Fruit fly (Drosophila melanogaster) whole organism, pupa: ENCODE data around the gene Vajk1.

ENCODE experiments used
- CG10348 ChIP-seq: fragments of 200-800 bp; sonication (Bioruptor generic); IDR thresholded peaks from 2 replicates; pipeline ENCODE4 v1.3.6; 2022; ENCODE audit warnings: missing biosample characterization, missing genetic modification characterization
- CG12605 ChIP-seq: fragments of 200-800 bp; sonication (Bioruptor generic); IDR thresholded peaks from 2 replicates; pipeline ENCODE4 v1.3.6; 2022; ENCODE audit warnings: missing biosample characterization, missing genetic modification characterization
- CG13204 ChIP-seq: fragments of 200-800 bp; sonication (Bioruptor generic); optimal IDR thresholded peaks from 2 replicates; lab custom pipeline; 2018; ENCODE audit warnings: missing biosample characterization, mild to moderate bottlenecking, missing genetic modification characterization, moderate library complexity
- CG14655 ChIP-seq: fragments of 200-800 bp; sonication (Bioruptor generic); optimal IDR thresholded peaks from 3 replicates; lab custom pipeline; 2017; ENCODE audit warnings: mild to moderate bottlenecking, missing biosample characterization, missing genetic modification reagents, missing genetic modification characterization
- CG15710 ChIP-seq: fragments of 200-800 bp; sonication (Bioruptor generic); optimal IDR thresholded peaks from 2 replicates; lab custom pipeline; 2018; ENCODE audit warnings: missing biosample characterization, mild to moderate bottlenecking, missing genetic modification characterization, moderate library complexity
- CG17806 ChIP-seq: fragments of 200-800 bp; sonication (Bioruptor generic); optimal IDR thresholded peaks from 2 replicates; lab custom pipeline; 2018; ENCODE audit warnings: missing biosample characterization, mild to moderate bottlenecking, missing genetic modification characterization, moderate library complexity
- CG32121 ChIP-seq: fragments of 200-800 bp; sonication (Bioruptor generic); IDR thresholded peaks from 2 replicates; pipeline ENCODE4 v1.3.6; 2022; ENCODE audit warnings: missing biosample characterization, missing genetic modification characterization
- CG34367 ChIP-seq: fragments of 200-800 bp; sonication (Bioruptor generic); optimal IDR thresholded peaks from 2 replicates; lab custom pipeline; 2018; ENCODE audit warnings: missing biosample characterization, mild to moderate bottlenecking, missing genetic modification characterization
- CG4496 ChIP-seq: fragments of 200-800 bp; sonication (Bioruptor generic); IDR thresholded peaks from 3 replicates; pipeline ENCODE4 v1.3.6; 2022; ENCODE audit warnings: missing biosample characterization, missing genetic modification characterization
- CG8159 ChIP-seq: fragments of 200-800 bp; sonication (Bioruptor generic); optimal IDR thresholded peaks from 3 replicates; lab custom pipeline; 2018; ENCODE audit warnings: missing biosample characterization, mild to moderate bottlenecking, missing genetic modification characterization, moderate library complexity
- CG8301 ChIP-seq: fragments of 200-800 bp; sonication (Bioruptor generic); optimal IDR thresholded peaks from 2 replicates; lab custom pipeline; 2018; ENCODE audit warnings: missing biosample characterization, mild to moderate bottlenecking, missing genetic modification characterization
- CG9948 ChIP-seq: fragments of 200-800 bp; sonication (Bioruptor generic); optimal IDR thresholded peaks from 2 replicates; lab custom pipeline; 2018; ENCODE audit warnings: missing biosample characterization, mild to moderate bottlenecking, missing genetic modification characterization, moderate library complexity
- D1 ChIP-seq: fragments of 200-800 bp; sonication (Bioruptor generic); optimal IDR thresholded peaks from 2 replicates; lab custom pipeline; 2018; ENCODE audit warnings: missing biosample characterization, mild to moderate bottlenecking, missing genetic modification characterization, moderate library complexity
- EcR ChIP-seq: fragments of 200-800 bp; sonication (Bioruptor generic); optimal IDR thresholded peaks from 3 replicates; lab custom pipeline; 2019; ENCODE audit warnings: missing biosample characterization, missing genetic modification characterization, mild to moderate bottlenecking, moderate library complexity, missing genetic modification reagents
- Ets98B ChIP-seq: fragments of 200-800 bp; sonication (Bioruptor generic); IDR thresholded peaks from 2 replicates; pipeline ENCODE4 v1.3.6; 2022; ENCODE audit warnings: missing biosample characterization, missing genetic modification characterization
- Pif1A ChIP-seq: fragments of 200-800 bp; sonication (Bioruptor generic); optimal IDR thresholded peaks from 3 replicates; lab custom pipeline; 2016; ENCODE audit warnings: missing biosample characterization, missing genetic modification characterization
- Pif1B ChIP-seq: fragments of 200-800 bp; sonication (Bioruptor generic); optimal IDR thresholded peaks from 3 replicates; lab custom pipeline; 2016; ENCODE audit warnings: missing biosample characterization, missing genetic modification characterization
- Snoo ChIP-seq: fragments of 200-800 bp; sonication (Bioruptor generic); optimal IDR thresholded peaks from 3 replicates; lab custom pipeline; 2017; ENCODE audit warnings: missing biosample characterization, mild to moderate bottlenecking, missing genetic modification characterization, inconsistent platforms
- fd96Ca ChIP-seq: fragments of 200-800 bp; sonication (Bioruptor generic); IDR thresholded peaks from 3 replicates; pipeline ENCODE4 v1.3.6; 2022; ENCODE audit warnings: missing biosample characterization, missing genetic modification characterization
- gl ChIP-seq: fragments of 200-800 bp; sonication (Bioruptor generic); optimal IDR thresholded peaks from 2 replicates; lab custom pipeline; 2018; ENCODE audit warnings: missing biosample characterization, mild to moderate bottlenecking, missing genetic modification characterization
- rn ChIP-seq: fragments of 200-800 bp; sonication (Bioruptor generic); IDR thresholded peaks from 2 replicates; pipeline ENCODE4 v1.3.6; 2022; ENCODE audit warnings: missing biosample characterization, missing genetic modification characterization

Vajk1 gene

dm6 chr2L:13923453-13923852 is at the start of gene Vajk1:
TSS of gene Vajk1 (minus strand) at chr2L:13923553.
- TF ChIP-seq fd96Ca: no peak
- TF ChIP-seq CG13204 (GFP tag; lab: Kevin White, UChicago): peak; percentile 67
- TF ChIP-seq, all 21 proteins: peak for 1

dm6 chr2L:13972847-13973246 is 49.5 kb upstream of the Vajk1 start, which contains the start of gene He:
TSS of gene He (minus strand) at chr2L:13972947.
- no peak for TF ChIP-seq Pif1A (GFP tag; lab: Kevin White, UChicago)
- no peak for TF ChIP-seq CG8301 (tag; lab: Kevin White, UChicago)
- no peak for TF ChIP-seq CG4496
- TF ChIP-seq CG9948 (tag; lab: Kevin White, UChicago): no peak
- TF ChIP-seq Pif1B (GFP tag; lab: Kevin White, UChicago): no peak
- no peak for TF ChIP-seq Snoo (tag; lab: Kevin White, UChicago)
- no peak for TF ChIP-seq D1 (tag; lab: Kevin White, UChicago)
- TF ChIP-seq rn (GFP tag; lab: Robert Waterston, UW): no peak
- TF ChIP-seq CG8159 (tag; lab: Kevin White, UChicago): no peak
- no peak for TF ChIP-seq CG17806
- TF ChIP-seq EcR (GFP tag; lab: Kevin White, UChicago): no peak
- no peak for TF ChIP-seq CG14655
- TF ChIP-seq CG32121 (GFP tag; lab: Robert Waterston, UW): no peak
- TF ChIP-seq CG13204 (GFP tag; lab: Kevin White, UChicago): no peak
- no peak for TF ChIP-seq fd96Ca
- no peak for TF ChIP-seq CG34367 (tag; lab: Kevin White, UChicago)

dm6 chr2L:13969876-13970275 is 46.5 kb upstream of the Vajk1 start, which contains the start of the genes NimB4 and NimB5:
TSS of gene NimB4 (minus strand) at chr2L:13969976.
TSS of gene NimB5 (plus strand) at chr2L:13970177.
- TF ChIP-seq CG8159 (tag; lab: Kevin White, UChicago): no peak
- no peak for TF ChIP-seq CG14655
- TF ChIP-seq CG32121 (GFP tag; lab: Robert Waterston, UW): no peak
- no peak for TF ChIP-seq CG15710 (tag; lab: Kevin White, UChicago)
- TF ChIP-seq Snoo (tag; lab: Kevin White, UChicago): no peak
- no peak for TF ChIP-seq CG9948 (tag; lab: Kevin White, UChicago)
- no peak for TF ChIP-seq Pif1B (GFP tag; lab: Kevin White, UChicago)
- no peak for TF ChIP-seq CG4496
- no peak for TF ChIP-seq CG10348
- TF ChIP-seq Pif1A (GFP tag; lab: Kevin White, UChicago): no peak
- no peak for TF ChIP-seq CG8301 (tag; lab: Kevin White, UChicago)
- no peak for TF ChIP-seq fd96Ca
- no peak for TF ChIP-seq CG12605 (GFP tag; lab: Robert Waterston, UW)
- TF ChIP-seq, all 21 proteins: peak for 0

- TF ChIP-seq Snoo (tag; lab: Kevin White, UChicago): no peak
- no peak for TF ChIP-seq CG8159 (tag; lab: Kevin White, UChicago)
- TF ChIP-seq CG12605 (GFP tag; lab: Robert Waterston, UW): no peak
- no peak for TF ChIP-seq CG13204 (GFP tag; lab: Kevin White, UChicago)
- no peak for TF ChIP-seq CG15710 (tag; lab: Kevin White, UChicago)
- no peak for TF ChIP-seq Ets98B (GFP tag; lab: Robert Waterston, UW)
- TF ChIP-seq Pif1A (GFP tag; lab: Kevin White, UChicago): no peak
- no peak for TF ChIP-seq Pif1B (GFP tag; lab: Kevin White, UChicago)
- no peak for TF ChIP-seq CG34367 (tag; lab: Kevin White, UChicago)
- TF ChIP-seq, all 21 proteins: peak for 0
Measured at dm6 chr2L:13967846-13968350, 44.5 kb upstream of the Vajk1 start, which contains the start of gene NimB3. TSS of gene NimB3 (minus strand) at chr2L:13967985.

- TF ChIP-seq CG8159 (tag; lab: Kevin White, UChicago) (no peak), rn (GFP tag; lab: Robert Waterston, UW) (no peak), Ets98B (GFP tag; lab: Robert Waterston, UW) (no peak), CG17806 (no peak), Snoo (tag; lab: Kevin White, UChicago) (no peak), EcR (GFP tag; lab: Kevin White, UChicago) (no peak), CG13204 (GFP tag; lab: Kevin White, UChicago) (no peak), CG10348 (no peak), Pif1A (GFP tag; lab: Kevin White, UChicago) (no peak), CG15710 (tag; lab: Kevin White, UChicago) (no peak), CG12605 (GFP tag; lab: Robert Waterston, UW) (no peak), CG34367 (tag; lab: Kevin White, UChicago) (no peak), gl (tag; lab: Kevin White, UChicago) (no peak), CG14655 (no peak), fd96Ca (no peak), CG32121 (GFP tag; lab: Robert Waterston, UW) (no peak), CG8301 (tag; lab: Kevin White, UChicago) (no peak), Pif1B (GFP tag; lab: Kevin White, UChicago) (no peak), CG4496 (no peak), D1 (tag; lab: Kevin White, UChicago) (no peak)
- TF ChIP-seq, all 21 proteins: peak for 0
Measured at dm6 chr2L:13966732-13967316, 43.5 kb upstream of the Vajk1 start, which contains the start of gene NimB2. TSS of gene NimB2 (minus strand) at chr2L:13967018.
